Worm (Caenorhabditis elegans): Measurements from ENCODE around the gene C45G9.12.

The C45G9.12 gene

ce11 chrIII:5047175-5047574 lies 24.2 kb downstream of the C45G9.12 start, which contains the start of gene txbp-3:
txbp-3 (minus strand) TSS chrIII:5047459.
- TF ChIP-seq zip-8 (tag; optimal IDR thresholded peaks at IDR 0.05), result no peak
- peak; percentile 63 for TF ChIP-seq mep-1 (tag; optimal IDR thresholded peaks at IDR 0.05)
- peak; percentile 91 for TF ChIP-seq ces-1 (GFP tag; optimal IDR thresholded peaks at IDR 0.05)
- no peak for TF ChIP-seq bed-3 (GFP tag; optimal IDR thresholded peaks at IDR 0.05)
- no peak for TF ChIP-seq lin-32 (GFP tag; optimal IDR thresholded peaks at IDR 0.05)

ce11 chrIII:5044709-5045108 lies 26.7 kb downstream of the C45G9.12 start, which contains the start of gene C45G9.14:
C45G9.14 (plus strand) TSS chrIII:5045009.
- no peak for TF ChIP-seq sptf-1 (tag; optimal IDR thresholded peaks at IDR 0.05)
- no peak for TF ChIP-seq drap-1 (GFP tag; optimal IDR thresholded peaks at IDR 0.05)
- no peak for TF ChIP-seq ces-1 (GFP tag; optimal IDR thresholded peaks at IDR 0.05)
- no peak for TF ChIP-seq nhr-237 (tag; optimal IDR thresholded peaks at IDR 0.05)
- no peak for TF ChIP-seq ztf-11 (tag; optimal IDR thresholded peaks at IDR 0.05)
- TF ChIP-seq M03D4.4 (tag; optimal IDR thresholded peaks at IDR 0.05), result no peak
- no peak for TF ChIP-seq zip-8 (tag; optimal IDR thresholded peaks at IDR 0.05)
- no peak for TF ChIP-seq mep-1 (tag; optimal IDR thresholded peaks at IDR 0.05)
- TF ChIP-seq unc-120 (tag; optimal IDR thresholded peaks at IDR 0.05; ENCODE audit: poor library complexity, severe bottlenecking), result no peak
- no peak for TF ChIP-seq ceh-83 (GFP tag; optimal IDR thresholded peaks at IDR 0.05)
- TF ChIP-seq snpc-4 (tag; optimal IDR thresholded peaks at IDR 0.05), result no peak
- no peak for TF ChIP-seq ceh-39 (tag; optimal IDR thresholded peaks at IDR 0.05)
- no peak for TF ChIP-seq elt-1 (tag; optimal IDR thresholded peaks at IDR 0.05; ENCODE audit: borderline replicate concordance, insufficient read depth)

- TF ChIP-seq hlh-1 (tag; optimal IDR thresholded peaks at IDR 0.05), result no peak
- TF ChIP-seq bed-3 (GFP tag; optimal IDR thresholded peaks at IDR 0.05), result no peak
- no peak for TF ChIP-seq nhr-2 (tag; optimal IDR thresholded peaks at IDR 0.05)
- no peak for TF ChIP-seq lin-13 (tag; optimal IDR thresholded peaks at IDR 0.05)
- TF ChIP-seq unc-62 (GFP tag; optimal IDR thresholded peaks at IDR 0.05), result no peak
- TF ChIP-seq nhr-12 (tag; optimal IDR thresholded peaks at IDR 0.05), result no peak
- no peak for TF ChIP-seq elt-1 (tag; optimal IDR thresholded peaks at IDR 0.05; ENCODE audit: borderline replicate concordance, insufficient read depth)
- no peak for TF ChIP-seq unc-39 (tag; optimal IDR thresholded peaks at IDR 0.05)
- no peak for TF ChIP-seq mab-5 (tag; optimal IDR thresholded peaks at IDR 0.05)
- TF ChIP-seq elt-3 (tag; optimal IDR thresholded peaks at IDR 0.05), result no peak
- no peak for TF ChIP-seq sem-2 (GFP tag; optimal IDR thresholded peaks at IDR 0.05)
Measured at ce11 chrIII:5042112-5042511, 29.3 kb downstream of the C45G9.12 start, which contains the start of gene nlp-43. nlp-43 (plus strand) TSS chrIII:5042412.

ce11 chrIII:5036158-5036557 lies 35.3 kb downstream of the C45G9.12 start, which contains the start of gene C45G9.6:
C45G9.6 (plus strand) TSS chrIII:5036458.
- no peak for TF ChIP-seq mls-2 (tag; optimal IDR thresholded peaks at IDR 0.05)
- no peak for TF ChIP-seq ztf-11 (tag; optimal IDR thresholded peaks at IDR 0.05)
- TF ChIP-seq mep-1 (tag; optimal IDR thresholded peaks at IDR 0.05), result no peak
- TF ChIP-seq cnd-1 (tag; optimal IDR thresholded peaks at IDR 0.05), result no peak
- TF ChIP-seq unc-120 (tag; optimal IDR thresholded peaks at IDR 0.05; ENCODE audit: poor library complexity, severe bottlenecking), result no peak

- peak; percentile 96 for TF ChIP-seq mls-2 (tag; optimal IDR thresholded peaks at IDR 0.05)
- peak; percentile 78 for TF ChIP-seq nhr-2 (tag; optimal IDR thresholded peaks at IDR 0.05)
- peak; percentile 39 for TF ChIP-seq pha-4 (tag; optimal IDR thresholded peaks at IDR 0.05)
- TF ChIP-seq M03D4.4 (tag; optimal IDR thresholded peaks at IDR 0.05), result peak; percentile 91
- peak; percentile 1 for TF ChIP-seq unc-39 (tag; optimal IDR thresholded peaks at IDR 0.05)
- peak; percentile 77 for TF ChIP-seq lin-32 (GFP tag; optimal IDR thresholded peaks at IDR 0.05)
- peak; percentile 93 for TF ChIP-seq ham-2 (GFP tag; optimal IDR thresholded peaks at IDR 0.05)
- TF ChIP-seq unc-120 (tag; optimal IDR thresholded peaks at IDR 0.05; ENCODE audit: poor library complexity, severe bottlenecking), result peak; percentile 84
- TF ChIP-seq bed-3 (GFP tag; optimal IDR thresholded peaks at IDR 0.05), result peak; percentile 81
- TF ChIP-seq mep-1 (tag; optimal IDR thresholded peaks at IDR 0.05), result peak; percentile 70
- TF ChIP-seq nhr-12 (tag; optimal IDR thresholded peaks at IDR 0.05), result peak; percentile 18
- TF ChIP-seq cnd-1 (tag; optimal IDR thresholded peaks at IDR 0.05), result peak; percentile 89
- peak; percentile 44 for TF ChIP-seq unc-62 (GFP tag; optimal IDR thresholded peaks at IDR 0.05)
- TF ChIP-seq ceh-43 (GFP tag; optimal IDR thresholded peaks at IDR 0.05), result peak; percentile 90
- TF ChIP-seq nhr-237 (tag; optimal IDR thresholded peaks at IDR 0.05), result peak; percentile 64
- TF ChIP-seq lsy-2 (tag; optimal IDR thresholded peaks at IDR 0.05), result peak; percentile 63
- TF ChIP-seq sptf-1 (tag; optimal IDR thresholded peaks at IDR 0.05), result peak; percentile 94
- peak; percentile 28 for TF ChIP-seq elt-3 (tag; optimal IDR thresholded peaks at IDR 0.05)
- peak; percentile 91 for TF ChIP-seq drap-1 (GFP tag; optimal IDR thresholded peaks at IDR 0.05)
- TF ChIP-seq ceh-83 (GFP tag; optimal IDR thresholded peaks at IDR 0.05), result peak; percentile 91
- TF ChIP-seq flh-1 (GFP tag; optimal IDR thresholded peaks at IDR 0.05), result peak; percentile 72
- peak; percentile 70 for TF ChIP-seq ztf-11 (tag; optimal IDR thresholded peaks at IDR 0.05)
- TF ChIP-seq tbx-8 (GFP tag; optimal IDR thresholded peaks at IDR 0.05), result peak; percentile 66
- peak; percentile 82 for TF ChIP-seq sem-2 (GFP tag; optimal IDR thresholded peaks at IDR 0.05)
Measured at ce11 chrIII:5031375-5031836, 40.0 kb downstream of the C45G9.12 start.

Measured in whole organism, mixed stage, embryonic.